Worm (Caenorhabditis elegans) whole organism, L2 larva: ENCODE results near the gene hrpa-2.
A peak's percentile ranks its signal among the peaks of the same experiment; 100 is the strongest.

Experiments
- Y55F3AM.14 ChIP-seq: fragments of 200-800 bp; sonication (Bioruptor generic); optimal IDR thresholded peaks from 2 replicates; lab custom pipeline; 2018; ENCODE audit warnings: mild to moderate bottlenecking, missing genetic modification characterization, missing compliant biosample characterization
- aly-2 ChIP-seq: fragments of 150-350 bp; optimal IDR thresholded peaks from 2 replicates; lab custom pipeline; 2014; ENCODE audit warnings: missing biosample characterization, missing genetic modification characterization
- ceh-16 ChIP-seq: fragments of 150-350 bp; optimal IDR thresholded peaks from 2 replicates; lab custom pipeline; 2014; ENCODE audit warnings: missing biosample characterization, missing genetic modification characterization
- unc-39 ChIP-seq: fragments of 150-350 bp; optimal IDR thresholded peaks from 2 replicates; lab custom pipeline; 2014; ENCODE audit warnings: missing biosample characterization, missing genetic modification characterization
- unc-62 ChIP-seq: fragments of 150-350 bp; optimal IDR thresholded peaks from 2 replicates; lab custom pipeline; 2014; ENCODE audit warnings: missing biosample characterization, missing genetic modification reagents, missing genetic modification characterization

DNA sequence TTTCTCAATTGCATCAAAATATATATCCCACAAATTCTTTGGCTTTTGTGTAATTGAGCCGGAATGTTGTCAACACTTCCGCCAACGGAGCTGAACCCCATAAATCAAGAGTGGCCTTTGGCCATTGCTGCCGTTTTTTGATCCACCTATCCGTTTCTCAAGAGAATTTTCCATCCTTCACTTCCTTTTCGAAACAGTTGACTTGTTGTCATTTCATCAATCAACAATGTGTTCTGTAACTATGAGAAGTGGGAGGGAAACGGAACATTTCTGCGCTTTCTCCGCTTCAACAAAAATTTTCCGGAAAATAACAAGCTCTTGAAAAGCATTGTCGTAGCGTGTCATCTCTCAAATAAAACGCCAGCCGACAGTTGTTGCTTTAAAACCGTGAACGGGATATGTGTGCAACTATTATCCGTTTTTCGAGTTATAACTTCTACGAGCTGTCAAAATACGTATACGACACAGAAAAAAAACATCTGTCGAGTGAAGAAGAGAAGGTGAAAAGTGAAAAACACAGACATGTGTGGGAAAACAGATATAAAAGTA lies 16.3 kb upstream of the hrpa-2 start:
- no peak for TF ChIP-seq ceh-16 (tag; lab: Kevin White, UChicago)
- TF ChIP-seq Y55F3AM.14, result no peak
- no peak for TF ChIP-seq aly-2 (tag; lab: Kevin White, UChicago)
- TF ChIP-seq unc-39, result no peak
- peak; percentile 4 for TF ChIP-seq unc-62 (GFP tag; lab: Kevin White, UChicago)
